Fruit fly (Drosophila melanogaster) whole organism, embryonic: ENCODE data around the gene CG15332.

ENCODE experiments used
- CG13123 ChIP-seq: fragments of 200-800 bp; sonication (Bioruptor generic); optimal IDR thresholded peaks from 2 replicates; lab custom pipeline; 2016; ENCODE audit warnings: missing biosample characterization, missing genetic modification characterization
- CG14441 ChIP-seq: fragments of 200-800 bp; sonication (Bioruptor generic); IDR thresholded peaks from 2 replicates; pipeline ENCODE4 v1.3.6; 2022; ENCODE audit warnings: missing biosample characterization, missing genetic modification characterization
- CG14667 ChIP-seq: fragments of 200-800 bp; sonication (Bioruptor generic); IDR thresholded peaks from 2 replicates; pipeline ENCODE4 v1.3.6; 2022; ENCODE audit warnings: missing biosample characterization, missing genetic modification characterization
- CG17361 ChIP-seq: fragments of 200-800 bp; sonication (Bioruptor generic); IDR thresholded peaks from 3 replicates; pipeline ENCODE4 v1.3.6; 2022; ENCODE audit warnings: missing biosample characterization, missing genetic modification characterization
- CG18599 ChIP-seq: fragments of 200-800 bp; sonication (Bioruptor generic); optimal IDR thresholded peaks from 3 replicates; lab custom pipeline; 2017; ENCODE audit warnings: missing biosample characterization, missing genetic modification characterization, mild to moderate bottlenecking, moderate library complexity, missing genetic modification reagents
- CG2129 ChIP-seq: fragments of 200-800 bp; sonication (Bioruptor generic); IDR thresholded peaks from 2 replicates; pipeline ENCODE4 v1.3.6; 2022; ENCODE audit warnings: missing biosample characterization, missing genetic modification characterization; ENCODE audit not compliant: partially characterized antibody
- CG31224 ChIP-seq: fragments of 200-800 bp; sonication (Bioruptor generic); IDR thresholded peaks from 2 replicates; pipeline ENCODE4 v1.3.6; 2022; ENCODE audit warnings: missing biosample characterization, missing genetic modification characterization
- CG3163 ChIP-seq: fragments of 200-800 bp; sonication (Bioruptor generic); optimal IDR thresholded peaks from 3 replicates; lab custom pipeline; 2016; ENCODE audit warnings: missing biosample characterization, missing genetic modification characterization
- CG3726 ChIP-seq: fragments of 200-800 bp; sonication (Bioruptor generic); IDR thresholded peaks from 3 replicates; pipeline ENCODE4, ENCODE4 v1.3.6; 2022; ENCODE audit warnings: missing biosample characterization, missing genetic modification characterization
- CG4328 ChIP-seq: fragments of 200-800 bp; sonication (Bioruptor generic); optimal IDR thresholded peaks from 3 replicates; lab custom pipeline; 2017; ENCODE audit warnings: missing biosample characterization, missing genetic modification reagents, missing genetic modification characterization
- CG7963 ChIP-seq: fragments of 200-800 bp; sonication (Bioruptor generic); IDR thresholded peaks from 3 replicates; pipeline ENCODE4 v1.3.6; 2022; ENCODE audit warnings: missing biosample characterization, missing genetic modification characterization; ENCODE audit not compliant: partially characterized antibody
- CG7987 ChIP-seq: fragments of 200-800 bp; sonication (Bioruptor generic); optimal IDR thresholded peaks from 2 replicates; lab custom pipeline; 2018; ENCODE audit warnings: missing biosample characterization, mild to moderate bottlenecking, missing genetic modification characterization, moderate library complexity
- CG8924 ChIP-seq: fragments of 200-800 bp; optimal IDR thresholded peaks from 3 replicates; lab custom pipeline; 2019; ENCODE audit warnings: missing biosample characterization, mild to moderate bottlenecking, missing genetic modification characterization, moderate library complexity
- CG9727 ChIP-seq: fragments of 200-800 bp; sonication (Bioruptor generic); optimal IDR thresholded peaks from 3 replicates; lab custom pipeline; 2017; ENCODE audit warnings: missing biosample characterization, mild to moderate bottlenecking, missing genetic modification characterization
- CG9932 ChIP-seq: fragments of 200-800 bp; sonication (Bioruptor generic); IDR thresholded peaks from 2 replicates; pipeline ENCODE4 v1.3.6; 2022; ENCODE audit warnings: missing biosample characterization, missing genetic modification characterization
- CoRest ChIP-seq: fragments of 200-800 bp; sonication (Bioruptor generic); optimal IDR thresholded peaks from 3 replicates; lab custom pipeline; 2018; ENCODE audit warnings: missing biosample characterization, mild to moderate bottlenecking, missing genetic modification characterization, moderate library complexity
- Deaf1 ChIP-seq: fragments of 200-800 bp; optimal IDR thresholded peaks from 3 replicates; lab custom pipeline; 2019; ENCODE audit warnings: missing biosample characterization, mild to moderate bottlenecking, missing genetic modification characterization, moderate library complexity
- Dip2 ChIP-seq: fragments of 200-800 bp; sonication (Bioruptor generic); IDR thresholded peaks from 2 replicates; pipeline ENCODE4 v1.3.6; 2022; ENCODE audit warnings: missing biosample characterization, missing genetic modification characterization
- Doc2 ChIP-seq: fragments of 200-800 bp; sonication (Bioruptor generic); IDR thresholded peaks from 2 replicates; pipeline ENCODE4 v1.3.6; 2022; ENCODE audit warnings: missing biosample characterization, missing genetic modification characterization
- Ets97D ChIP-seq: fragments of 200-800 bp; sonication (Bioruptor generic); optimal IDR thresholded peaks from 3 replicates; lab custom pipeline; 2016; ENCODE audit warnings: missing biosample characterization, missing genetic modification characterization
- HLHmδ ChIP-seq: fragments of 200-800 bp; sonication (Bioruptor generic); optimal IDR thresholded peaks from 2 replicates; lab custom pipeline; 2018; ENCODE audit warnings: missing biosample characterization, mild to moderate bottlenecking, missing genetic modification characterization, moderate library complexity
- Hey ChIP-seq: fragments of 200-800 bp; sonication (Bioruptor generic); optimal IDR thresholded peaks from 3 replicates; lab custom pipeline; 2018; ENCODE audit warnings: missing biosample characterization, mild to moderate bottlenecking, missing genetic modification characterization
- Jarid2 ChIP-seq: fragments of 200-800 bp; sonication (Bioruptor generic); optimal IDR thresholded peaks from 3 replicates; lab custom pipeline; 2017; ENCODE audit warnings: mild to moderate bottlenecking, missing biosample characterization, missing genetic modification reagents, missing genetic modification characterization
- Max ChIP-seq: fragments of 200-800 bp; sonication (Bioruptor generic); optimal IDR thresholded peaks from 2 replicates; lab custom pipeline; 2016; ENCODE audit warnings: missing biosample characterization, mild to moderate bottlenecking, missing genetic modification characterization
- NC2β ChIP-seq: fragments of 200-800 bp; sonication (Bioruptor generic); optimal IDR thresholded peaks from 2 replicates; lab custom pipeline; 2016; ENCODE audit warnings: missing biosample characterization, missing genetic modification characterization
- Nf-YB ChIP-seq: fragments of 200-800 bp; sonication (Bioruptor generic); optimal IDR thresholded peaks from 3 replicates; lab custom pipeline; 2019; ENCODE audit warnings: missing biosample characterization, mild to moderate bottlenecking, missing genetic modification characterization, moderate library complexity
- PHDP ChIP-seq: fragments of 200-800 bp; sonication (Bioruptor generic); optimal IDR thresholded peaks from 3 replicates; lab custom pipeline; 2018; ENCODE audit warnings: missing biosample characterization, mild to moderate bottlenecking, missing genetic modification characterization, moderate library complexity
- Sry-δ ChIP-seq: fragments of 200-800 bp; sonication (Bioruptor generic); optimal IDR thresholded peaks from 2 replicates; lab custom pipeline; 2016; ENCODE audit warnings: missing biosample characterization, missing genetic modification characterization
- Trl ChIP-seq, 3 experiments: fragments of >200 bp in 2 of 3; fragments of 200-800 bp in 1 of 3; sonication (Bioruptor generic) in 1 of 3; optimal IDR thresholded peaks; 2 replicates in 1 of 3; 3 replicates in 2 of 3; lab custom pipeline; 2016 to 2017; ENCODE audit warnings: missing biosample characterization in 1 of 3, missing genetic modification characterization in 1 of 3
- Xbp1 ChIP-seq: fragments of 200-800 bp; sonication (Bioruptor generic); optimal IDR thresholded peaks from 3 replicates; lab custom pipeline; 2016; ENCODE audit warnings: missing biosample characterization, mild to moderate bottlenecking, missing genetic modification characterization
- fd102C ChIP-seq: fragments of 200-800 bp; sonication (Bioruptor generic); optimal IDR thresholded peaks from 2 replicates; lab custom pipeline; 2018; ENCODE audit warnings: missing biosample characterization, mild to moderate bottlenecking, missing genetic modification characterization, moderate library complexity
- fd96Cb ChIP-seq: fragments of 200-800 bp; sonication (Bioruptor generic); optimal IDR thresholded peaks from 2 replicates; lab custom pipeline; 2018; ENCODE audit warnings: missing biosample characterization, mild to moderate bottlenecking, missing genetic modification characterization, moderate library complexity
- gcm2 ChIP-seq: fragments of 200-800 bp; sonication (Bioruptor generic); optimal IDR thresholded peaks from 2 replicates; lab custom pipeline; 2016; ENCODE audit warnings: missing biosample characterization, missing genetic modification characterization
- gem ChIP-seq: fragments of 200-800 bp; sonication (Bioruptor generic); optimal IDR thresholded peaks from 2 replicates; lab custom pipeline; 2019; ENCODE audit warnings: missing biosample characterization, mild to moderate bottlenecking, missing genetic modification characterization, moderate library complexity
- klu ChIP-seq: fragments of 200-800 bp; sonication (Bioruptor generic); IDR thresholded peaks from 2 replicates; pipeline ENCODE4 v1.3.6; 2022; ENCODE audit warnings: missing biosample characterization, missing genetic modification characterization
- mam ChIP-seq: fragments of 200-800 bp; sonication (Bioruptor generic); optimal IDR thresholded peaks from 3 replicates; lab custom pipeline; 2016; ENCODE audit warnings: missing biosample characterization, missing genetic modification characterization
- pb ChIP-seq: fragments of 200-800 bp; sonication (Bioruptor generic); optimal IDR thresholded peaks from 3 replicates; lab custom pipeline; 2016; ENCODE audit warnings: missing biosample characterization, missing genetic modification characterization
- pfk ChIP-seq: fragments of 200-800 bp; sonication (Bioruptor generic); optimal IDR thresholded peaks from 2 replicates; lab custom pipeline; 2018; ENCODE audit warnings: missing biosample characterization, mild to moderate bottlenecking, missing genetic modification characterization, moderate library complexity
- pros ChIP-seq: fragments of 200-800 bp; sonication (Bioruptor generic); optimal IDR thresholded peaks from 3 replicates; lab custom pipeline; 2019; ENCODE audit warnings: missing biosample characterization, mild to moderate bottlenecking, missing genetic modification characterization, moderate library complexity
- pum ChIP-seq: fragments of 200-800 bp; sonication (Bioruptor generic); optimal IDR thresholded peaks from 2 replicates; lab custom pipeline; 2016; ENCODE audit warnings: missing biosample characterization, missing genetic modification characterization
- sim ChIP-seq: fragments of 200-800 bp; sonication (Bioruptor generic); IDR thresholded peaks from 2 replicates; pipeline ENCODE4 v1.3.6; 2022; ENCODE audit warnings: missing biosample characterization, missing genetic modification characterization
- sima ChIP-seq: fragments of 200-800 bp; sonication (Bioruptor generic); optimal IDR thresholded peaks from 2 replicates; lab custom pipeline; 2016; ENCODE audit warnings: missing biosample characterization, missing genetic modification characterization
- sisA ChIP-seq: fragments of 200-800 bp; sonication (Bioruptor generic); IDR thresholded peaks from 2 replicates; pipeline ENCODE4 v1.3.6; 2022; ENCODE audit warnings: missing biosample characterization, missing genetic modification characterization
- ssp ChIP-seq: fragments of 200-800 bp; sonication (Bioruptor generic); IDR thresholded peaks from 2 replicates; pipeline ENCODE4 v1.3.6; 2022; ENCODE audit warnings: missing biosample characterization, missing genetic modification characterization
- unc-4 ChIP-seq: fragments of 200-800 bp; sonication (Bioruptor generic); IDR thresholded peaks from 2 replicates; pipeline ENCODE4 v1.3.6; 2022; ENCODE audit warnings: missing biosample characterization, missing genetic modification characterization; ENCODE audit not compliant: partially characterized antibody
- usp ChIP-seq: fragments of >200 bp; optimal IDR thresholded peaks from 2 replicates; lab custom pipeline; 2017; ENCODE audit warnings: missing biosample characterization, missing genetic modification characterization
- vnd ChIP-seq: fragments of 200-800 bp; sonication (Bioruptor generic); IDR thresholded peaks from 3 replicates; pipeline ENCODE4 v1.3.6; 2022; ENCODE audit warnings: missing biosample characterization, missing genetic modification characterization; ENCODE audit not compliant: partially characterized antibody
- wek ChIP-seq: fragments of 200-800 bp; sonication (Bioruptor generic); optimal IDR thresholded peaks from 3 replicates; lab custom pipeline; 2018; ENCODE audit warnings: missing biosample characterization, mild to moderate bottlenecking, missing genetic modification characterization, moderate library complexity
- yki ChIP-seq: fragments of >200 bp; optimal IDR thresholded peaks from 3 replicates; lab custom pipeline; 2018
- zen ChIP-seq: fragments of 200-800 bp; sonication (Bioruptor generic); optimal IDR thresholded peaks from 3 replicates; lab custom pipeline; 2018; ENCODE audit warnings: missing biosample characterization, mild to moderate bottlenecking, missing genetic modification characterization, moderate library complexity

Gene CG15332

DNA sequence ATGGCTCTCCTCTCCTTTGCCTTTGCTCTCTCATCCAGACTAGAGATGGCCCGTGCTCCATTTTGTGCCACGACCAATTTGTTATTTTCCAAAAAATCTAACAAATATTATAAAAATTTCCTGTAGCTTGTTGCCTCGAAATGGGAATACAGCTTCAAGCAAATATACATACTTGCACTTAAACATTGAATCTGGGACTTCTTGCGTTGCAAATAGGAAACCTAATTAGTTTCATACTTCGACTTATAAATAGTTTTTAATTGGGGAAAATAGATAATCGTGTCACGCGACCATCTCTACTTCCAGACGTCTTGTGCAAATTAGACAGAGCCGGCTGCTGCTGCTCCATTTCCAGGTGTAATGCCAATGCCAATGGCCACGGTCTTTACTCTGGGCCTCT is 14.6 kb upstream of the CG15332 start (continued):
- TF ChIP-seq Sry-δ (GFP tag; lab: Kevin White, UChicago) (peak; percentile 56), Max (GFP tag; lab: Kevin White, UChicago) (no peak), CG4328 (GFP tag; lab: Kevin White, UChicago) (peak; percentile 32), pb (GFP tag; lab: Kevin White, UChicago) (no peak), sisA (GFP tag; lab: Robert Waterston, UW) (peak; percentile 38; the same call in 1 of the 2 replicates), CG14667 (GFP tag; lab: Robert Waterston, UW) (no peak), CG14441 (GFP tag; lab: Robert Waterston, UW) (peak; percentile 37; the same call in 1 of the 2 replicates), zen (tag; lab: Kevin White, UChicago) (no peak), gcm2 (GFP tag; lab: Kevin White, UChicago) (no peak), Deaf1 (peak; percentile 4), Nf-YB (GFP tag; lab: Kevin White, UChicago) (no peak), CG31224 (GFP tag; lab: Robert Waterston, UW) (peak; percentile 32; the same call in 1 of the 2 replicates), CG2129 (GFP tag; lab: Robert Waterston, UW) (peak; percentile 43; the same call in 1 of the 2 replicates), CG7987 (no peak), gem (tag; lab: Kevin White, UChicago) (peak; percentile 73), Ets97D (GFP tag; lab: Kevin White, UChicago) (no peak), CG8924 (tag; lab: Kevin White, UChicago) (peak; percentile 61), CG7963 (GFP tag; lab: Robert Waterston, UW) (no peak), wek (GFP tag; lab: Kevin White, UChicago) (no peak), sim (GFP tag; lab: Robert Waterston, UW) (no peak), Hey (no peak), CG17361 (GFP tag; lab: Robert Waterston, UW) (peak; percentile 62; the same call in 1 of the 3 replicates), CG13123 (GFP tag; lab: Kevin White, UChicago) (no peak), usp (GFP tag; lab: Kevin White, UChicago) (no peak), Trl (optimal IDR thresholded peaks at IDR 0.05; lab: Kevin White, UChicago) (no peak), Trl (GFP tag; optimal IDR thresholded peaks at IDR 0.05; lab: Kevin White, UChicago) (no peak), ssp (GFP tag; lab: Robert Waterston, UW) (no peak), CG18599 (GFP tag; lab: Kevin White, UChicago) (peak; percentile 79), fd96Cb (tag; lab: Kevin White, UChicago) (peak; percentile 47), pfk (GFP tag; lab: Kevin White, UChicago) (no peak), klu (GFP tag; lab: Robert Waterston, UW) (no peak), Doc2 (GFP tag; lab: Robert Waterston, UW) (no peak), CG3163 (GFP tag; lab: Kevin White, UChicago) (no peak), PHDP (tag; lab: Kevin White, UChicago) (peak; percentile 50), CG9727 (GFP tag; lab: Kevin White, UChicago) (peak; percentile 53), unc-4 (GFP tag; lab: Robert Waterston, UW) (peak; percentile 67; the same call in 1 of the 2 replicates), Jarid2 (GFP tag; lab: Kevin White, UChicago) (no peak), HLHmδ (GFP tag; lab: Kevin White, UChicago) (no peak), CG9932 (GFP tag; lab: Robert Waterston, UW) (peak; percentile 24; the same call in 1 of the 2 replicates), CoRest (tag; lab: Kevin White, UChicago) (peak; percentile 56), fd102C (GFP tag; lab: Kevin White, UChicago) (no peak), vnd (GFP tag; lab: Robert Waterston, UW) (0 out of 3 replicates have a peak, but pooled peaks have one; percentile 27), Dip2 (GFP tag; lab: Robert Waterston, UW) (no peak), mam (GFP tag; lab: Kevin White, UChicago) (peak; percentile 57), Xbp1 (GFP tag; lab: Kevin White, UChicago) (peak; percentile 44), yki (lab: Kevin White, UChicago) (no peak), CG3726 (GFP tag; lab: Robert Waterston, UW) (no peak), pum (peak; percentile 17), sima (no peak), pros (peak; percentile 20), NC2β (GFP tag; lab: Kevin White, UChicago) (no peak)
